Fruit fly (Drosophila melanogaster) whole organism, prepupa: ENCODE results near the gene Pex10.
A peak's percentile ranks its signal among the peaks of the same experiment; 100 is the strongest.

Experiments
- CG10631 ChIP-seq: fragments of 200-800 bp; sonication (Bioruptor generic); optimal IDR thresholded peaks from 2 replicates; lab custom pipeline; 2016; ENCODE audit warnings: missing biosample characterization, missing genetic modification characterization
- CG11294 ChIP-seq: fragments of 200-800 bp; sonication (Bioruptor generic); IDR thresholded peaks from 2 replicates; pipeline ENCODE4 v1.3.6; 2022; ENCODE audit warnings: missing biosample characterization, missing genetic modification characterization
- CG11762 ChIP-seq: fragments of 200-800 bp; sonication (Bioruptor generic); optimal IDR thresholded peaks from 3 replicates; lab custom pipeline; 2016; ENCODE audit warnings: missing biosample characterization, missing genetic modification characterization; ENCODE audit not compliant: insufficient read depth
- CG11902 ChIP-seq: fragments of 200-800 bp; sonication (Bioruptor generic); optimal IDR thresholded peaks from 3 replicates; lab custom pipeline; 2016; ENCODE audit warnings: missing biosample characterization, missing genetic modification characterization
- CG15336 ChIP-seq: fragments of 200-800 bp; sonication (Bioruptor generic); IDR thresholded peaks from 2 replicates; pipeline ENCODE4 v1.3.6; 2022; ENCODE audit warnings: missing biosample characterization, missing genetic modification characterization
- CG1621 ChIP-seq: fragments of 200-800 bp; sonication (Bioruptor generic); optimal IDR thresholded peaks from 3 replicates; lab custom pipeline; 2018; ENCODE audit warnings: missing biosample characterization, mild to moderate bottlenecking, missing genetic modification characterization
- CG16779 ChIP-seq: fragments of 200-800 bp; sonication (Bioruptor generic); optimal IDR thresholded peaks from 3 replicates; lab custom pipeline; 2017; ENCODE audit warnings: missing biosample characterization, mild to moderate bottlenecking, missing genetic modification characterization
- CG3032 ChIP-seq: fragments of 200-800 bp; optimal IDR thresholded peaks from 2 replicates; lab custom pipeline; 2019; ENCODE audit warnings: missing biosample characterization, mild to moderate bottlenecking, missing genetic modification characterization, moderate library complexity
- CG31627 ChIP-seq: fragments of 200-800 bp; sonication (Bioruptor generic); optimal IDR thresholded peaks from 3 replicates; lab custom pipeline; 2016; ENCODE audit warnings: missing biosample characterization, missing genetic modification characterization
- CG34406 ChIP-seq: fragments of 200-800 bp; sonication (Bioruptor generic); optimal IDR thresholded peaks from 3 replicates; lab custom pipeline; 2016; ENCODE audit warnings: missing biosample characterization, missing genetic modification characterization
- CG3919 ChIP-seq: fragments of 200-800 bp; sonication (Bioruptor generic); optimal IDR thresholded peaks from 3 replicates; lab custom pipeline; 2016; ENCODE audit warnings: missing biosample characterization, missing genetic modification characterization
- CG4318 ChIP-seq: fragments of 200-800 bp; sonication (Bioruptor generic); optimal IDR thresholded peaks from 3 replicates; lab custom pipeline; 2017; ENCODE audit warnings: missing biosample characterization, mild to moderate bottlenecking, missing genetic modification characterization
- CG6163 ChIP-seq: fragments of 200-800 bp; sonication (Bioruptor generic); IDR thresholded peaks from 3 replicates; pipeline ENCODE4 v1.3.6; 2022; ENCODE audit warnings: missing biosample characterization, missing genetic modification characterization
- CG6276 ChIP-seq: fragments of 200-800 bp; sonication (Bioruptor generic); optimal IDR thresholded peaks from 2 replicates; lab custom pipeline; 2017; ENCODE audit warnings: missing biosample characterization, mild to moderate bottlenecking, missing genetic modification characterization
- CG6792 ChIP-seq: fragments of 200-800 bp; sonication (Bioruptor generic); optimal IDR thresholded peaks from 3 replicates; lab custom pipeline; 2016; ENCODE audit warnings: missing biosample characterization, missing genetic modification characterization
- CG6808 ChIP-seq: fragments of 200-800 bp; sonication (Bioruptor generic); optimal IDR thresholded peaks from 3 replicates; lab custom pipeline; 2017; ENCODE audit warnings: missing biosample characterization, missing genetic modification characterization, mild to moderate bottlenecking, moderate library complexity, missing genetic modification reagents
- CG6854 ChIP-seq: fragments of 200-800 bp; sonication (Bioruptor generic); optimal IDR thresholded peaks from 2 replicates; lab custom pipeline; 2017; ENCODE audit warnings: missing biosample characterization, mild to moderate bottlenecking, missing genetic modification characterization
- CG7368 ChIP-seq: fragments of 200-800 bp; sonication (Bioruptor generic); optimal IDR thresholded peaks from 3 replicates; lab custom pipeline; 2016; ENCODE audit warnings: missing biosample characterization, missing genetic modification characterization
- CG8319 ChIP-seq: fragments of 200-800 bp; sonication (Bioruptor generic); optimal IDR thresholded peaks from 3 replicates; lab custom pipeline; 2016; ENCODE audit warnings: missing biosample characterization, missing genetic modification characterization
- CG8632 ChIP-seq: fragments of 200-800 bp; sonication (Bioruptor generic); optimal IDR thresholded peaks from 3 replicates; lab custom pipeline; 2016; ENCODE audit warnings: missing biosample characterization, missing genetic modification characterization
- CG9139 ChIP-seq: fragments of 200-800 bp; sonication (Bioruptor generic); optimal IDR thresholded peaks from 3 replicates; lab custom pipeline; 2017; ENCODE audit warnings: missing biosample characterization, mild to moderate bottlenecking, missing genetic modification characterization
- Eip75B ChIP-seq: fragments of 200-800 bp; sonication (Bioruptor generic); optimal IDR thresholded peaks from 3 replicates; lab custom pipeline; 2016; ENCODE audit warnings: missing biosample characterization, missing genetic modification characterization
- Eip78C ChIP-seq: fragments of 200-800 bp; sonication (Bioruptor generic); peaks from one replicate; lab custom pipeline; 2016; ENCODE audit warnings: missing biosample characterization, missing genetic modification characterization
- Eip93F ChIP-seq: fragments of 200-800 bp; sonication (Bioruptor generic); optimal IDR thresholded peaks from 2 replicates; lab custom pipeline; 2016; ENCODE audit warnings: missing biosample characterization, mild to moderate bottlenecking, missing genetic modification characterization
- Ets21C ChIP-seq: fragments of 200-800 bp; sonication (Bioruptor generic); optimal IDR thresholded peaks from 3 replicates; lab custom pipeline; 2016; ENCODE audit warnings: missing biosample characterization, missing genetic modification characterization
- Gug ChIP-seq: fragments of 200-800 bp; sonication (Bioruptor generic); IDR thresholded peaks from 2 replicates; pipeline ENCODE4 v1.3.6; 2022; ENCODE audit warnings: missing biosample characterization, missing genetic modification characterization
- Hr39 ChIP-seq: fragments of 200-800 bp; sonication (Bioruptor generic); optimal IDR thresholded peaks from 2 replicates; lab custom pipeline; 2016; ENCODE audit warnings: missing biosample characterization, missing genetic modification characterization
- Lpt ChIP-seq: fragments of 200-800 bp; sonication (Bioruptor generic); optimal IDR thresholded peaks from 3 replicates; lab custom pipeline; 2016; ENCODE audit warnings: missing biosample characterization, missing genetic modification characterization
- Met ChIP-seq: fragments of 200-800 bp; sonication (Bioruptor generic); optimal IDR thresholded peaks from 3 replicates; lab custom pipeline; 2016; ENCODE audit warnings: missing biosample characterization, missing genetic modification characterization
- OdsH ChIP-seq: fragments of 200-800 bp; sonication (Bioruptor generic); optimal IDR thresholded peaks from 3 replicates; lab custom pipeline; 2016; ENCODE audit warnings: missing biosample characterization, missing genetic modification characterization
- Smox ChIP-seq: fragments of 200-800 bp; sonication (Bioruptor generic); optimal IDR thresholded peaks from 3 replicates; lab custom pipeline; 2016; ENCODE audit warnings: missing biosample characterization, missing genetic modification characterization
- Sox102F ChIP-seq: fragments of 200-800 bp; sonication (Bioruptor generic); optimal IDR thresholded peaks from 2 replicates; lab custom pipeline; 2016; ENCODE audit warnings: missing biosample characterization, mild to moderate bottlenecking, missing genetic modification characterization
- Sox14 ChIP-seq: fragments of 200-800 bp; sonication (Bioruptor generic); optimal IDR thresholded peaks from 3 replicates; lab custom pipeline; 2016; ENCODE audit warnings: missing biosample characterization, missing genetic modification characterization
- Sox15 ChIP-seq: fragments of 200-800 bp; sonication (Bioruptor generic); optimal IDR thresholded peaks from 3 replicates; lab custom pipeline; 2016; ENCODE audit warnings: missing biosample characterization, missing genetic modification characterization
- achi ChIP-seq: fragments of 200-800 bp; sonication (Bioruptor generic); optimal IDR thresholded peaks from 3 replicates; lab custom pipeline; 2016; ENCODE audit warnings: missing biosample characterization, missing genetic modification characterization
- dac ChIP-seq: fragments of 200-800 bp; sonication (Bioruptor generic); optimal IDR thresholded peaks from 2 replicates; lab custom pipeline; 2017; ENCODE audit warnings: missing biosample characterization, mild to moderate bottlenecking, missing genetic modification characterization
- eg ChIP-seq: fragments of 200-800 bp; sonication (Bioruptor generic); IDR thresholded peaks from 3 replicates; pipeline ENCODE4 v1.3.6; 2022; ENCODE audit warnings: missing biosample characterization, missing genetic modification characterization
- esn ChIP-seq: fragments of 200-800 bp; sonication (Bioruptor generic); optimal IDR thresholded peaks from 2 replicates; lab custom pipeline; 2016; ENCODE audit warnings: missing biosample characterization, mild to moderate bottlenecking, missing genetic modification characterization, moderate library complexity
- fd59A ChIP-seq: fragments of 200-800 bp; sonication (Bioruptor generic); optimal IDR thresholded peaks from 2 replicates; lab custom pipeline; 2017; ENCODE audit warnings: missing biosample characterization, mild to moderate bottlenecking, missing genetic modification characterization, missing genetic modification reagents
- fd85E ChIP-seq: fragments of 200-800 bp; sonication (Bioruptor generic); optimal IDR thresholded peaks from 3 replicates; lab custom pipeline; 2016; ENCODE audit warnings: missing biosample characterization, missing genetic modification characterization
- lz ChIP-seq: fragments of 200-800 bp; sonication (Bioruptor generic); optimal IDR thresholded peaks from 3 replicates; lab custom pipeline; 2016; ENCODE audit warnings: missing biosample characterization, missing genetic modification characterization
- net ChIP-seq: fragments of 200-800 bp; sonication (Bioruptor generic); optimal IDR thresholded peaks from 3 replicates; lab custom pipeline; 2016; ENCODE audit warnings: missing biosample characterization, missing genetic modification characterization
- salr ChIP-seq, 2 experiments: fragments of 200-800 bp; sonication (Bioruptor generic); optimal IDR thresholded peaks; 3 replicates each; lab custom pipeline; 2016 to 2018; ENCODE audit warnings: missing biosample characterization in 2 of 2, missing genetic modification characterization in 2 of 2, mild to moderate bottlenecking in 1 of 2
- spab ChIP-seq: fragments of 200-800 bp; sonication (Bioruptor generic); optimal IDR thresholded peaks from 2 replicates; lab custom pipeline; 2017; ENCODE audit warnings: missing biosample characterization, mild to moderate bottlenecking, missing genetic modification characterization, missing genetic modification reagents
- ss ChIP-seq, 2 experiments: fragments of 200-800 bp; sonication (Bioruptor generic); optimal IDR thresholded peaks; 2 replicates in 1 of 2; 3 replicates in 1 of 2; lab custom pipeline; 2017 to 2018; ENCODE audit warnings: mild to moderate bottlenecking in 2 of 2, missing biosample characterization in 2 of 2, missing genetic modification characterization in 2 of 2, moderate library complexity in 1 of 2
- svp ChIP-seq: fragments of 200-800 bp; sonication (Bioruptor generic); peaks from one replicate; lab custom pipeline; 2016; ENCODE audit warnings: missing biosample characterization, missing genetic modification characterization
- vri ChIP-seq: fragments of 200-800 bp; sonication (Bioruptor generic); optimal IDR thresholded peaks from 3 replicates; lab custom pipeline; 2016; ENCODE audit warnings: missing biosample characterization, mild to moderate bottlenecking, missing genetic modification characterization

Pex10 gene

DNA sequence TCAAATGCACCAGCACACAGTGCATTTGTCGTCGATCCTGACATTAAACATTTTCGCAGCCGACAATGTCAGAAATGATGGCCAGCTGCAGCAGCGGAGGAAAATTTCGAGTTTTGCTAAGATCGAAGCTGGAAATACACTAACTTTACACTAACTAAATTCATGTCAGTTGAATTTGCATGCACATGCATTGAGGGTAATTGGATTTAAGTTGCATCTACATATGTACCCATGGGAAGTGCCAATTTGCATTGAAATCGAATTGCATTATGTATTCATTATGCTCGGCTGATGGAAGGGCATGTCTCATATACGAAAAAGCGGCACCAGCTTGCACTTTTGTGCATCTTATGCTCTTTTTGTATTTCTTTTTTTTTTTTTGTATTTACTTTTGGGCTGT lies 26.8 kb downstream of the Pex10 start (continued):
- TF ChIP-seq CG8632 (GFP tag; lab: Kevin White, UChicago) (peak; percentile 46), CG6792 (peak; percentile 77), CG10631 (peak; percentile 69), fd59A (GFP tag; lab: Kevin White, UChicago) (peak; percentile 8), Sox102F (GFP tag; lab: Kevin White, UChicago) (peak; percentile 78), Eip78C (GFP tag; lab: Kevin White, UChicago) (peak; percentile 97), salr (GFP tag; optimal IDR thresholded peaks at IDR 0.05; lab: Kevin White, UChicago) (peak; percentile 4 to 73), Sox14 (GFP tag; lab: Kevin White, UChicago) (peak; percentile 72), CG9139 (GFP tag; lab: Kevin White, UChicago) (peak; percentile 73), Eip93F (GFP tag; lab: Kevin White, UChicago) (no peak), CG11294 (GFP tag; lab: Robert Waterston, UW) (peak; percentile 94), CG6276 (peak; percentile 89), CG11762 (GFP tag; lab: Kevin White, UChicago) (peak; percentile 85), CG8319 (GFP tag; lab: Kevin White, UChicago) (peak; percentile 77), vri (GFP tag; lab: Kevin White, UChicago) (peak; percentile 27), dac (GFP tag; lab: Kevin White, UChicago) (peak; percentile 59), ss (GFP tag; optimal IDR thresholded peaks at IDR 0.05; lab: Kevin White, UChicago) (peak; percentile 46 to 67), CG6854 (GFP tag; lab: Kevin White, UChicago) (peak; percentile 80), achi (GFP tag; lab: Kevin White, UChicago) (peak; percentile 87), Hr39 (GFP tag; lab: Kevin White, UChicago) (peak; percentile 82), CG6808 (GFP tag; lab: Kevin White, UChicago) (peak; percentile 79), Lpt (peak; percentile 73), eg (GFP tag; lab: Robert Waterston, UW) (peak; percentile 96), Sox15 (GFP tag; lab: Kevin White, UChicago) (peak; percentile 51), CG31627 (GFP tag; lab: Kevin White, UChicago) (peak; percentile 79), Smox (peak; percentile 56), OdsH (GFP tag; lab: Kevin White, UChicago) (peak; percentile 78), Gug (peak; percentile 96), fd85E (peak; percentile 82), CG3919 (GFP tag; lab: Kevin White, UChicago) (peak; percentile 93), Eip75B (GFP tag; lab: Kevin White, UChicago) (peak; percentile 68), CG7368 (GFP tag; lab: Kevin White, UChicago) (peak; percentile 86), spab (GFP tag; lab: Kevin White, UChicago) (peak; percentile 76), CG16779 (tag; lab: Kevin White, UChicago) (peak; percentile 70)

dm6 chr3L:1586266-1587054 lies 28.4 kb downstream of the Pex10 start:
- TF ChIP-seq CG11902 (GFP tag; lab: Kevin White, UChicago) (no peak), svp (peak; percentile 88), CG8632 (GFP tag; lab: Kevin White, UChicago) (no peak), Met (GFP tag; lab: Kevin White, UChicago) (peak; percentile 9), Gug (peak; percentile 38; the same call in 1 of the 2 replicates), CG6792 (no peak), CG1621 (tag; lab: Kevin White, UChicago) (no peak), Eip75B (GFP tag; lab: Kevin White, UChicago) (peak; percentile 16), ss (GFP tag; optimal IDR thresholded peaks at IDR 0.05; lab: Kevin White, UChicago) (peak; percentile 67 to 77), CG3032 (tag; lab: Kevin White, UChicago) (peak; percentile 38), fd59A (GFP tag; lab: Kevin White, UChicago) (no peak), dac (GFP tag; lab: Kevin White, UChicago) (peak; percentile 4), lz (GFP tag; lab: Kevin White, UChicago) (no peak), CG10631 (no peak), CG34406 (GFP tag; lab: Kevin White, UChicago) (no peak), Ets21C (GFP tag; lab: Kevin White, UChicago) (no peak), net (peak; percentile 5), CG8319 (GFP tag; lab: Kevin White, UChicago) (no peak), CG6163 (peak; percentile 87), CG4318 (GFP tag; lab: Kevin White, UChicago) (no peak), CG9139 (GFP tag; lab: Kevin White, UChicago) (peak; percentile 66), CG16779 (tag; lab: Kevin White, UChicago) (peak; percentile 77), CG11294 (GFP tag; lab: Robert Waterston, UW) (no peak; the same call in 1 of the 2 replicates), Eip93F (GFP tag; lab: Kevin White, UChicago) (no peak), fd85E (peak; percentile 65), CG15336 (GFP tag; lab: Robert Waterston, UW) (peak; percentile 70), Smox (no peak), esn (GFP tag; lab: Kevin White, UChicago) (peak; percentile 8)
